Fruit fly (Drosophila melanogaster) whole organism, embryonic: ENCODE measurements around the gene Orct2.

Experiments
- Aef1 ChIP-seq: fragments of 200-800 bp; sonication (Bioruptor generic); IDR thresholded peaks from 3 replicates; pipeline ENCODE4 v1.3.6; 2022; ENCODE audit warnings: missing biosample characterization, missing genetic modification characterization
- Atf-2 ChIP-seq: fragments of 200-800 bp; sonication (Bioruptor generic); optimal IDR thresholded peaks from 2 replicates; lab custom pipeline; 2016; ENCODE audit warnings: missing biosample characterization, missing genetic modification characterization
- CG10543 ChIP-seq: fragments of 200-800 bp; sonication (Bioruptor generic); optimal IDR thresholded peaks from 3 replicates; lab custom pipeline; 2017; ENCODE audit warnings: missing biosample characterization, mild to moderate bottlenecking, missing genetic modification characterization, moderate library complexity
- CG12391 ChIP-seq: fragments of 200-800 bp; sonication (Bioruptor generic); optimal IDR thresholded peaks from 3 replicates; lab custom pipeline; 2018; ENCODE audit warnings: missing biosample characterization, mild to moderate bottlenecking, missing genetic modification characterization, moderate library complexity
- CG12659 ChIP-seq: fragments of 200-800 bp; sonication (Bioruptor generic); optimal IDR thresholded peaks from 3 replicates; lab custom pipeline; 2017; ENCODE audit warnings: mild to moderate bottlenecking, missing biosample characterization, missing genetic modification reagents, missing genetic modification characterization
- CG14710 ChIP-seq: fragments of 200-800 bp; sonication (Bioruptor generic); optimal IDR thresholded peaks from 3 replicates; lab custom pipeline; 2019; ENCODE audit warnings: missing biosample characterization, mild to moderate bottlenecking, missing genetic modification characterization, moderate library complexity
- CG15269 ChIP-seq: fragments of 200-800 bp; sonication (Bioruptor generic); optimal IDR thresholded peaks from 2 replicates; lab custom pipeline; 2018; ENCODE audit warnings: missing biosample characterization, mild to moderate bottlenecking, missing genetic modification characterization, moderate library complexity
- CG17385 ChIP-seq: fragments of 200-800 bp; sonication (Bioruptor generic); optimal IDR thresholded peaks from 3 replicates; lab custom pipeline; 2018; ENCODE audit warnings: missing biosample characterization, mild to moderate bottlenecking, missing genetic modification characterization
- CG17568 ChIP-seq: fragments of 200-800 bp; sonication (Bioruptor generic); optimal IDR thresholded peaks from 2 replicates; lab custom pipeline; 2018; ENCODE audit warnings: missing biosample characterization, mild to moderate bottlenecking, missing genetic modification characterization, moderate library complexity
- CG18262 ChIP-seq: fragments of 200-800 bp; optimal IDR thresholded peaks from 3 replicates; lab custom pipeline; 2019; ENCODE audit warnings: missing biosample characterization, mild to moderate bottlenecking, missing genetic modification characterization, moderate library complexity
- CG2116 ChIP-seq: fragments of 200-800 bp; sonication (Bioruptor generic); optimal IDR thresholded peaks from 3 replicates; lab custom pipeline; 2018; ENCODE audit warnings: missing biosample characterization, mild to moderate bottlenecking, missing genetic modification characterization
- CG2129 ChIP-seq: fragments of 200-800 bp; sonication (Bioruptor generic); IDR thresholded peaks from 2 replicates; pipeline ENCODE4 v1.3.6; 2022; ENCODE audit warnings: missing biosample characterization, missing genetic modification characterization; ENCODE audit not compliant: partially characterized antibody
- CG30431 ChIP-seq: fragments of 200-800 bp; sonication (Bioruptor generic); optimal IDR thresholded peaks from 2 replicates; lab custom pipeline; 2017; ENCODE audit warnings: missing biosample characterization, missing genetic modification characterization
- CG4707 ChIP-seq: fragments of 200-800 bp; sonication (Bioruptor generic); optimal IDR thresholded peaks from 2 replicates; lab custom pipeline; 2018; ENCODE audit warnings: missing biosample characterization, mild to moderate bottlenecking, missing genetic modification characterization, moderate library complexity
- CG6175 ChIP-seq: fragments of 200-800 bp; sonication (Bioruptor generic); IDR thresholded peaks from 3 replicates; pipeline ENCODE4 v1.3.6; 2022; ENCODE audit warnings: missing biosample characterization, missing genetic modification characterization
- CG6765 ChIP-seq: fragments of 200-800 bp; sonication (Bioruptor generic); optimal IDR thresholded peaks from 3 replicates; lab custom pipeline; 2017; ENCODE audit warnings: missing biosample characterization, mild to moderate bottlenecking, missing genetic modification characterization
- CG7372 ChIP-seq: fragments of 200-800 bp; sonication (Bioruptor generic); IDR thresholded peaks from 2 replicates; pipeline ENCODE4 v1.3.6; 2022; ENCODE audit warnings: missing biosample characterization, missing genetic modification characterization
- CG7786 ChIP-seq: fragments of 200-800 bp; sonication (Bioruptor generic); optimal IDR thresholded peaks from 2 replicates; lab custom pipeline; 2016; ENCODE audit warnings: missing biosample characterization, missing genetic modification characterization
- CG8765 ChIP-seq: fragments of 200-800 bp; sonication (Bioruptor generic); IDR thresholded peaks from 2 replicates; pipeline ENCODE4 v1.3.6; 2022; ENCODE audit warnings: missing biosample characterization, missing genetic modification characterization
- Chrac-16 ChIP-seq: fragments of 200-800 bp; sonication (Bioruptor generic); optimal IDR thresholded peaks from 3 replicates; lab custom pipeline; 2016; ENCODE audit warnings: missing biosample characterization, missing genetic modification characterization
- Dek ChIP-seq: fragments of 200-800 bp; sonication (Bioruptor generic); optimal IDR thresholded peaks from 3 replicates; lab custom pipeline; 2019; ENCODE audit warnings: missing biosample characterization, mild to moderate bottlenecking, missing genetic modification characterization, moderate library complexity
- E2f2 ChIP-seq: fragments of 200-800 bp; sonication (Bioruptor generic); IDR thresholded peaks from 2 replicates; pipeline ENCODE4 v1.3.6; 2022; ENCODE audit warnings: missing biosample characterization, missing genetic modification characterization
- Fer2 ChIP-seq: fragments of 200-800 bp; sonication (Bioruptor generic); optimal IDR thresholded peaks from 2 replicates; lab custom pipeline; 2018; ENCODE audit warnings: missing biosample characterization, mild to moderate bottlenecking, missing genetic modification characterization, moderate library complexity
- HHEX ChIP-seq: fragments of 200-800 bp; sonication (Bioruptor generic); optimal IDR thresholded peaks from 3 replicates; lab custom pipeline; 2017; ENCODE audit warnings: missing biosample characterization, mild to moderate bottlenecking, missing genetic modification characterization, missing genetic modification reagents
- HLH54F ChIP-seq: fragments of 200-800 bp; sonication (Bioruptor generic); optimal IDR thresholded peaks from 3 replicates; lab custom pipeline; 2016; ENCODE audit warnings: missing biosample characterization, missing genetic modification characterization
- HLHmδ ChIP-seq: fragments of 200-800 bp; sonication (Bioruptor generic); optimal IDR thresholded peaks from 2 replicates; lab custom pipeline; 2018; ENCODE audit warnings: missing biosample characterization, mild to moderate bottlenecking, missing genetic modification characterization, moderate library complexity
- Hand ChIP-seq: fragments of 200-800 bp; sonication (Bioruptor generic); optimal IDR thresholded peaks from 2 replicates; lab custom pipeline; 2017; ENCODE audit warnings: mild to moderate bottlenecking, missing biosample characterization, missing genetic modification reagents, missing genetic modification characterization
- NFAT ChIP-seq: fragments of 200-800 bp; sonication (Bioruptor generic); IDR thresholded peaks from 2 replicates; pipeline ENCODE4 v1.3.6; 2022; ENCODE audit warnings: missing biosample characterization, missing genetic modification characterization
- Nf-YA ChIP-seq: fragments of 200-800 bp; sonication (Bioruptor generic); IDR thresholded peaks from 2 replicates; pipeline ENCODE4 v1.3.6; 2022; ENCODE audit warnings: missing biosample characterization, missing genetic modification characterization
- Nf-YB ChIP-seq: fragments of 200-800 bp; sonication (Bioruptor generic); optimal IDR thresholded peaks from 3 replicates; lab custom pipeline; 2019; ENCODE audit warnings: missing biosample characterization, mild to moderate bottlenecking, missing genetic modification characterization, moderate library complexity
- PHDP ChIP-seq: fragments of 200-800 bp; sonication (Bioruptor generic); optimal IDR thresholded peaks from 3 replicates; lab custom pipeline; 2018; ENCODE audit warnings: missing biosample characterization, mild to moderate bottlenecking, missing genetic modification characterization, moderate library complexity
- Ptx1 ChIP-seq: fragments of 200-800 bp; sonication (Bioruptor generic); IDR thresholded peaks from 2 replicates; pipeline ENCODE4 v1.3.6; 2022; ENCODE audit warnings: missing biosample characterization, missing genetic modification characterization
- Sin3A ChIP-seq: fragments of >200 bp; optimal IDR thresholded peaks from 2 replicates; lab custom pipeline; 2018
- Tbp ChIP-seq: fragments of >200 bp; optimal IDR thresholded peaks from 2 replicates; lab custom pipeline; 2018; ENCODE audit warnings: missing biosample characterization, missing genetic modification characterization
- Usf ChIP-seq: fragments of 200-800 bp; sonication (Bioruptor generic); optimal IDR thresholded peaks from 2 replicates; lab custom pipeline; 2017; ENCODE audit warnings: missing genotype, missing biosample characterization, missing genetic modification characterization
- bbx ChIP-seq: fragments of 200-800 bp; sonication (Bioruptor generic); IDR thresholded peaks from 2 replicates; pipeline ENCODE4 v1.3.6; 2022; ENCODE audit warnings: missing biosample characterization, missing genetic modification characterization; ENCODE audit not compliant: partially characterized antibody
- btn ChIP-seq: fragments of 200-800 bp; sonication (Bioruptor generic); optimal IDR thresholded peaks from 2 replicates; lab custom pipeline; 2016; ENCODE audit warnings: missing biosample characterization, missing genetic modification characterization
- da ChIP-seq: fragments of 200-800 bp; sonication (Bioruptor generic); optimal IDR thresholded peaks from 2 replicates; lab custom pipeline; 2016; ENCODE audit warnings: missing biosample characterization, missing genetic modification characterization
- dati ChIP-seq: fragments of 200-800 bp; sonication (Bioruptor generic); IDR thresholded peaks from 2 replicates; pipeline ENCODE4 v1.3.6; 2022; ENCODE audit warnings: missing biosample characterization, missing genetic modification characterization
- dysf ChIP-seq: fragments of 200-800 bp; sonication (Bioruptor generic); IDR thresholded peaks from 3 replicates; pipeline ENCODE4 v1.3.6; 2022; ENCODE audit warnings: missing biosample characterization, missing genetic modification characterization
- gem ChIP-seq: fragments of 200-800 bp; sonication (Bioruptor generic); optimal IDR thresholded peaks from 2 replicates; lab custom pipeline; 2019; ENCODE audit warnings: missing biosample characterization, mild to moderate bottlenecking, missing genetic modification characterization, moderate library complexity
- gfzf ChIP-seq: fragments of 200-800 bp; sonication (Bioruptor generic); optimal IDR thresholded peaks from 2 replicates; lab custom pipeline; 2016; ENCODE audit warnings: missing biosample characterization, mild to moderate bottlenecking, missing genetic modification characterization, moderate library complexity
- hth ChIP-seq: fragments of >200 bp; optimal IDR thresholded peaks from 2 replicates; lab custom pipeline; 2017; ENCODE audit warnings: inconsistent platforms
- klu ChIP-seq: fragments of 200-800 bp; sonication (Bioruptor generic); IDR thresholded peaks from 2 replicates; pipeline ENCODE4 v1.3.6; 2022; ENCODE audit warnings: missing biosample characterization, missing genetic modification characterization
- knrl ChIP-seq: fragments of 200-800 bp; sonication (Bioruptor generic); IDR thresholded peaks from 3 replicates; pipeline ENCODE4 v1.3.6; 2022; ENCODE audit warnings: missing biosample characterization, missing genetic modification characterization; ENCODE audit not compliant: partially characterized antibody
- odd ChIP-seq: fragments of 200-800 bp; sonication (Bioruptor generic); optimal IDR thresholded peaks from 2 replicates; lab custom pipeline; 2017; ENCODE audit warnings: missing biosample characterization, mild to moderate bottlenecking, missing genetic modification characterization
- phol ChIP-seq: fragments of 200-800 bp; sonication (Bioruptor generic); optimal IDR thresholded peaks from 3 replicates; lab custom pipeline; 2018; ENCODE audit warnings: missing biosample characterization, mild to moderate bottlenecking, missing genetic modification characterization, moderate library complexity
- rib ChIP-seq: fragments of 200-800 bp; sonication (Bioruptor generic); IDR thresholded peaks from 2 replicates; pipeline ENCODE4 v1.3.6; 2022; ENCODE audit warnings: missing biosample characterization, missing genetic modification characterization
- seq ChIP-seq: fragments of 200-800 bp; sonication (Bioruptor generic); IDR thresholded peaks from 2 replicates; pipeline ENCODE4 v1.3.6; 2022; ENCODE audit warnings: missing biosample characterization, missing genetic modification characterization
- sisA ChIP-seq: fragments of 200-800 bp; sonication (Bioruptor generic); IDR thresholded peaks from 2 replicates; pipeline ENCODE4 v1.3.6; 2022; ENCODE audit warnings: missing biosample characterization, missing genetic modification characterization
- so ChIP-seq: fragments of 200-800 bp; sonication (Bioruptor generic); IDR thresholded peaks from 3 replicates; pipeline ENCODE4 v1.3.6; 2022; ENCODE audit warnings: missing biosample characterization, missing genetic modification characterization
- ttk ChIP-seq: fragments of 200-800 bp; sonication (Bioruptor generic); IDR thresholded peaks from 2 replicates; pipeline ENCODE4 v2.1.2; 2022; ENCODE audit warnings: missing biosample characterization, missing genetic modification characterization

The Orct2 gene

dm6 chr3R:24298534-24298936, 25.7 kb downstream of the Orct2 start (continued):
- TF ChIP-seq PHDP (tag; lab: Kevin White, UChicago) (no peak), CG14710 (tag; lab: Kevin White, UChicago) (peak; percentile 26), HLHmδ (GFP tag; lab: Kevin White, UChicago) (peak; percentile 65), gfzf (GFP tag; lab: Kevin White, UChicago) (no peak), Aef1 (GFP tag; lab: Robert Waterston, UW) (peak; percentile 47; the same call in 1 of the 3 replicates), Nf-YB (GFP tag; lab: Kevin White, UChicago) (no peak), bbx (no peak), CG15269 (peak; percentile 36), dati (GFP tag; lab: Robert Waterston, UW) (no peak), btn (no peak), CG8765 (GFP tag; lab: Robert Waterston, UW) (no peak), Ptx1 (GFP tag; lab: Robert Waterston, UW) (no peak), Sin3A (lab: Kevin White, UChicago) (no peak), ttk (GFP tag; lab: Robert Waterston, UW) (no peak), CG30431 (GFP tag; lab: Kevin White, UChicago) (no peak), HLH54F (GFP tag; lab: Kevin White, UChicago) (no peak), Dek (no peak), CG2129 (GFP tag; lab: Robert Waterston, UW) (no peak), NFAT (GFP tag; lab: Robert Waterston, UW) (no peak), Tbp (GFP tag; lab: Kevin White, UChicago) (no peak), Chrac-16 (no peak), CG12391 (tag; lab: Kevin White, UChicago) (peak; percentile 33), Atf-2 (GFP tag; lab: Kevin White, UChicago) (no peak), Hand (GFP tag; lab: Kevin White, UChicago) (no peak), Usf (GFP tag; lab: Kevin White, UChicago) (no peak), so (GFP tag; lab: Robert Waterston, UW) (no peak), Nf-YA (peak; percentile 33; the same call in 1 of the 2 replicates), CG18262 (peak; percentile 54), rib (GFP tag; lab: Robert Waterston, UW) (no peak), seq (no peak), sisA (GFP tag; lab: Robert Waterston, UW) (no peak), knrl (GFP tag; lab: Robert Waterston, UW) (no peak), dysf (GFP tag; lab: Robert Waterston, UW) (no peak), CG7786 (GFP tag; lab: Kevin White, UChicago) (no peak), E2f2 (no peak), da (GFP tag; lab: Kevin White, UChicago) (no peak), HHEX (GFP tag; lab: Kevin White, UChicago) (peak; percentile 2), CG10543 (GFP tag; lab: Kevin White, UChicago) (no peak), CG12659 (GFP tag; lab: Kevin White, UChicago) (no peak), odd (no peak), CG17568 (GFP tag; lab: Kevin White, UChicago) (no peak), CG2116 (GFP tag; lab: Kevin White, UChicago) (no peak), phol (peak; percentile 54), CG4707 (GFP tag; lab: Kevin White, UChicago) (peak; percentile 89), Fer2 (no peak), gem (tag; lab: Kevin White, UChicago) (peak; percentile 55), CG17385 (GFP tag; lab: Kevin White, UChicago) (peak; percentile 16), CG6765 (GFP tag; lab: Kevin White, UChicago) (no peak), hth (lab: Kevin White, UChicago) (no peak), klu (GFP tag; lab: Robert Waterston, UW) (no peak), CG7372 (GFP tag; lab: Robert Waterston, UW) (no peak), CG6175 (GFP tag; lab: Robert Waterston, UW) (no peak)
